Fruit fly (Drosophila melanogaster): ENCODE measurements around the gene Uvrag.

dm6 chr2L:13266627-13267026, 19.9 kb upstream of the Uvrag start:
- no peak for TF ChIP-seq spab (GFP tag; optimal IDR thresholded peaks at IDR 0.05)
- no peak for TF ChIP-seq CG11294 (GFP tag; IDR thresholded peaks at IDR 0.05)
- peak; percentile 41 for TF ChIP-seq CG1621 (tag; optimal IDR thresholded peaks at IDR 0.05)
- TF ChIP-seq topi (GFP tag; optimal IDR thresholded peaks at IDR 0.05), result no peak
- TF ChIP-seq CG8632 (GFP tag; optimal IDR thresholded peaks at IDR 0.05), result no peak
- no peak; the same call in 1 of the 2 replicates for TF ChIP-seq CG15336 (GFP tag; IDR thresholded peaks at IDR 0.05)
- no peak for TF ChIP-seq CG7368 (GFP tag; optimal IDR thresholded peaks at IDR 0.05)
- peak; percentile 47; the same call in 1 of the 3 replicates for TF ChIP-seq eg (GFP tag; IDR thresholded peaks at IDR 0.05)
- TF ChIP-seq ss (GFP tag; optimal IDR thresholded peaks at IDR 0.05), result peak in 1 of 2 experiments; percentile 75
- peak; percentile 17 for TF ChIP-seq CG32006 (GFP tag; optimal IDR thresholded peaks at IDR 0.05)
